Worm (Caenorhabditis elegans) whole organism, midembryonic: ENCODE results near the gene cnc-7.

Source experiments
- T22C8.4 ChIP-seq: fragments of 200-800 bp; sonication (Bioruptor generic); IDR thresholded peaks from 2 replicates; pipeline ENCODE4 v1.3.6; 2022; ENCODE audit warnings: missing genetic modification characterization, missing compliant biosample characterization
- cog-1 ChIP-seq: sonication (generic microtip); optimal IDR thresholded peaks from 2 replicates; lab custom pipeline; 2016; ENCODE audit warnings: missing genetic modification characterization, missing compliant biosample characterization
- flt-1 ChIP-seq: fragments of 200-800 bp; sonication (Bioruptor generic); IDR thresholded peaks from 2 replicates; pipeline ENCODE4 v1.3.6; 2022; ENCODE audit warnings: missing genetic modification characterization, missing compliant biosample characterization
- klf-2 ChIP-seq: fragments of 200-800 bp; sonication (Bioruptor generic); conservative IDR thresholded peaks from 2 replicates; pipeline ENCODE4 v1.3.6; 2022; ENCODE audit warnings: missing genetic modification reagents, missing genetic modification characterization, missing compliant biosample characterization
- med-1 ChIP-seq: sonication (generic microtip); optimal IDR thresholded peaks from 2 replicates; lab custom pipeline; 2017; ENCODE audit warnings: missing genetic modification characterization, mild to moderate bottlenecking, missing compliant biosample characterization, antibody characterized with exemption, missing genetic modification reagents; ENCODE audit not compliant: insufficient read depth
- ref-1 ChIP-seq: fragments of 200-800 bp; sonication (Bioruptor generic); conservative IDR thresholded peaks from 2 replicates; pipeline ENCODE4 v1.3.6; 2022; ENCODE audit warnings: missing genetic modification reagents, missing genetic modification characterization, missing compliant biosample characterization
- tab-1 ChIP-seq: fragments of 200-800 bp; sonication (Bioruptor generic); IDR thresholded peaks from 2 replicates; pipeline ENCODE4 v1.3.6; 2022; ENCODE audit warnings: missing genetic modification characterization, missing compliant biosample characterization
- ztf-23 ChIP-seq: fragments of 200-800 bp; sonication (Bioruptor generic); IDR thresholded peaks from 2 replicates; pipeline ENCODE4 v1.3.6; 2022; ENCODE audit warnings: missing genetic modification reagents, missing genetic modification characterization, missing compliant biosample characterization
- ztf-29 ChIP-seq: fragments of 200-800 bp; sonication (Bioruptor generic); IDR thresholded peaks from 2 replicates; pipeline ENCODE4 v1.3.6; 2022; ENCODE audit warnings: missing genetic modification reagents, missing genetic modification characterization, missing compliant biosample characterization

cnc-7 gene

ce11 chrV:20375236-20375635 lies 18.6 kb upstream of the cnc-7 start, which contains the start of gene ins-35:
Gene ins-35, plus strand, starts transcription at chrV:20375536.
- TF ChIP-seq T22C8.4 (no peak), ref-1 (GFP tag; lab: Robert Waterston, UW) (no peak), cog-1 (tag; lab: Kevin White, UChicago) (no peak), med-1 (GFP tag; lab: Kevin White, UChicago) (no peak), tab-1 (no peak), ztf-29 (GFP tag; lab: Robert Waterston, UW) (no peak), klf-2 (GFP tag; lab: Robert Waterston, UW) (no peak), ztf-23 (GFP tag; lab: Robert Waterston, UW) (no peak), flt-1 (no peak)

DNA sequence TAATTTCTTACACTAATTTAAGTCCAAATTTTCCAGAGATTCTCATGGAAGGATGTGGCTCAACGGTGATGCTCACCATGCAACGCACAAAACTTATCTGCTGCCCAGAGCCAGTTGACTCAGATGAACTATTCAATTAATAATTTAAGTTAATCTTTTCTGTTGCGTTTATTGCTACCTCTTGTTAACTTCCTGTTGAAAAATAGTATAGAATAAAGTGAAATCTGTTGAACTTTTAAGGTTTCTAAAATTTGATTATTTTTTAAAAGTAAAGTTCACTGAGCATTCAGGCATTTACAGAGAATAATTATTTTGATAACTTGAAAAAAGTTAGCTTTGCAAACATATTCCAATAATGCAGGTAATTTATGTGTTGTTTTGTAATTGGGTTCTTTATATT lies 17.8 kb upstream of the cnc-7 start:
- TF ChIP-seq ref-1 (GFP tag; lab: Robert Waterston, UW) (no peak), cog-1 (tag; lab: Kevin White, UChicago) (no peak)

DNA sequence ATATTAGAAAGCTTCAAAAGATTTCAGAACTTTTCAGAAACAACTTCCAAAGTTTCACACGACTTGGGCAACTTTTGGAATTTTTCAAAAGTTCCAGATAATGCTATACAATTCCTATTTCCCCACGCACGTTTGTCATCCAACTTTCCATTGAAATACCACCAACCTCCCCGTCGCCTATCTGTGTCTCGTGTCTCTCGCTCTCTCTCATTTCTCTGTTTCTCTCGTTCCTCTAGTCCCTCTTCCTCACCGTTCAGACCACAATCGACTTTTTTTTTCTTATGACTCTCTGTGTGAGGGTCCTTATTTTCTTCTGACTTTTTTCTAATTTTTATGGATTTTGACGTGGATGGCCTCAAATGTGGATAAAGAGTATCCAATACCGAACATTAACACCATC lies 13.6 kb upstream of the cnc-7 start, which contains the start of gene K02E2.6:
K02E2.6 (plus strand) TSS at position 242 of the 400 bp plus-strand sequence.
- TF ChIP-seq T22C8.4 (no peak), klf-2 (GFP tag; lab: Robert Waterston, UW) (no peak), ref-1 (GFP tag; lab: Robert Waterston, UW) (no peak), cog-1 (tag; lab: Kevin White, UChicago) (no peak), ztf-29 (GFP tag; lab: Robert Waterston, UW) (no peak), tab-1 (no peak), ztf-23 (GFP tag; lab: Robert Waterston, UW) (no peak), med-1 (GFP tag; lab: Kevin White, UChicago) (no peak), flt-1 (no peak)

DNA sequence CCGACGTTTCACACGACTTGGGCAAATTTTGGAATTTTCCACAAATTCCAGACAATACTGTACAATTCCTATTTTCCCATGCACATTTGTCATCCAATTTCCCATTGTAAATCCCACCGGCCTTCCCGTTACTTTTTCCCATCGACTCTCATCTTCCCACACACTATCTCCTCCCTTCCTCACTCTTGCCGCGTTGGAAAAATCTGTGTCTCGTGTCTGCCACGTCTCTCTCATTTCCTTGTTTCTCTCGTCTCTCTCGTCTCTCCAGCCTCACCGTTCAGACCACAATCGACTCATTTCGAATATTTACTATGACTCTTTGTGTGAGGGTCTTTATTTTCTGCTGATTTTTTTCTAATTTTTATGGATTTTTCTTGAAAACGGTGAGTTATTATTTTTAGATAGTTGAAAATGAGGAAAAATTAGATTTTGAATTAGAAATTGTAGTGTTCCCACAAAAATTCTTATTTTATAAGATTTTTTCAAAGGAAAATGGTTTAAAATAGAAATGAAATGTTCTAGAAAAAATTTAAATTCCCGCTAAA lies 10.7 kb upstream of the cnc-7 start, which contains the start of gene K02E2.11:
K02E2.11 (plus strand) TSS at position 251 of the 545 bp plus-strand sequence.
- no peak for TF ChIP-seq ztf-23 (GFP tag; lab: Robert Waterston, UW)
- no peak for TF ChIP-seq ref-1 (GFP tag; lab: Robert Waterston, UW)
- no peak for TF ChIP-seq ztf-29 (GFP tag; lab: Robert Waterston, UW)
- no peak for TF ChIP-seq flt-1
- no peak for TF ChIP-seq klf-2 (GFP tag; lab: Robert Waterston, UW)
- TF ChIP-seq med-1 (GFP tag; lab: Kevin White, UChicago) = no peak
- no peak for TF ChIP-seq cog-1 (tag; lab: Kevin White, UChicago)
- no peak for TF ChIP-seq tab-1
- no peak for TF ChIP-seq T22C8.4

DNA sequence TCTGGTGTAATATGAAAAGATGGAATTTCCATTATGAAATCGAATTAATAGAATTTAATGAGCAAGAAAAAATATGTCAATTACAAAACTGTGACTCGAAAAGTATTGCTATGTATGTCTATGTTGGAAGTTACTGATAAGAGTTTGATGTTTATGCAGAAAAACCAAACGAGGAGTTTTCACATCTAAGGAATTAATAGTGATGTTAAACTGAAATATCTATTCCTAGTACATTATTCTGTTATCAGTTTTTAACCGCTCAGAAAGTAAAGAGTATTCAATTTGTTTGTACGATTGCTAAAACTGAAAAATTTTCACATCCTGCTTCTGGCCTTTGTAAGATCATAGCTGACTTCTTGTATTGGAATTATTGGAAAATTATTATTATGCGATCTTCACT lies 6.9 kb upstream of the cnc-7 start, which contains the start of gene K02E2.7:
K02E2.7 (minus strand) TSS at position 101 of the 400 bp plus-strand sequence.
- TF ChIP-seq klf-2 (GFP tag; lab: Robert Waterston, UW) (no peak), tab-1 (no peak), med-1 (GFP tag; lab: Kevin White, UChicago) (no peak), ztf-29 (GFP tag; lab: Robert Waterston, UW) (no peak), T22C8.4 (no peak), flt-1 (no peak), ztf-23 (GFP tag; lab: Robert Waterston, UW) (no peak), ref-1 (GFP tag; lab: Robert Waterston, UW) (no peak), cog-1 (tag; lab: Kevin White, UChicago) (no peak)

ce11 chrV:20387415-20387814 lies 6.5 kb upstream of the cnc-7 start, which contains the start of gene F53H2.1:
Gene F53H2.1, plus strand, starts transcription at chrV:20387715.
- no peak for TF ChIP-seq ztf-29 (GFP tag; lab: Robert Waterston, UW)
- TF ChIP-seq med-1 (GFP tag; lab: Kevin White, UChicago) = no peak
- no peak for TF ChIP-seq T22C8.4
- TF ChIP-seq flt-1 = no peak
- TF ChIP-seq cog-1 (tag; lab: Kevin White, UChicago) = no peak
- TF ChIP-seq ztf-23 (GFP tag; lab: Robert Waterston, UW) = no peak
- TF ChIP-seq tab-1 = no peak
- no peak for TF ChIP-seq ref-1 (GFP tag; lab: Robert Waterston, UW)
- no peak for TF ChIP-seq klf-2 (GFP tag; lab: Robert Waterston, UW)

DNA sequence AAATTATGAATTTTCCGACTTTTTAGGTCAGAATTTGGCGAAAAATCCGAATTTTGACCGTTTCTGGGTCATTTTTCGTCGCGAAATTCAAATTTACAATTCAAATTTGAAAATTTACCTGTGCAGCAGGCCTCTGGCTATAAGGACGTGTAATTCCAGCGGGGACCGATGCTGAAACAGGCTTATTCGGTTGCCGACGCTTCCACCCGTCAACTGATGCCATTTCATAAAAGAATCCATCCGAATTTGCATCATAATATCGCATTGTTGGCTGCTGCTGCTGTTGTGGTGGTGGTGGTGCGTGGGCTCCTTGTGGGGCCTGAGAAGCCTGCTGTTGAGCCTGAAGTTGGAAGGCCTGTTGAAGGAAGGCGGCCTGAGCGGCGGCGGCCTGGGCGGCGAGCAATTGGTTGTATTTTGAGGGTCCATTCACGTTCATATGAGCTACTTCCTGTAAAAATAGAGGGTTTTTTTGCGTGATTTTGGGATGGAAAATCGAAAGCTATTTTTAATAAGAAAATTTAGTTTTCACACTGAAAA lies 5.7 kb downstream of the cnc-7 start:
- TF ChIP-seq klf-2 (GFP tag; lab: Robert Waterston, UW) (no peak), T22C8.4 (no peak), flt-1 (no peak), ztf-29 (GFP tag; lab: Robert Waterston, UW) (no peak), ref-1 (GFP tag; lab: Robert Waterston, UW) (no peak), cog-1 (tag; lab: Kevin White, UChicago) (no peak), ztf-23 (GFP tag; lab: Robert Waterston, UW) (no peak), med-1 (GFP tag; lab: Kevin White, UChicago) (no peak), tab-1 (no peak)

DNA sequence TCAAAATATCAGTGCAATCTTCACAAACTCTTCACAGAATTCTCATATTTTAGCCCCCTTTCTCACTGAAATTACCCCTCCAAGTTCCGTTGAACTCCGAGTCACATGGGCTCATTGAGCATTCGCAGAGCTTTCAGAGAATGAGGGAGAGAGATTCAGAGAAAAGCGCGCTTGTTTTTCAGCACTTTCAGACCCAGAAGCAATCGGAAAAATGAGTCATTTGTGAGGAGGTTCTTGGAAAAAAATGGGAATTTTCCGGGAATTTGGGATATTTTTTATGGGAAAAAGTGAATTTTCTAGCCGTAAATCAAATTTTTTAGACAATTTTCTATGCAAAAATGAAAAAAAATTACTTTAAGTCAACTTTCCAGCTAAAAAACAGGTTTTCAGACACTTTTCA lies 9.0 kb downstream of the cnc-7 start:
- TF ChIP-seq ztf-23 (GFP tag; lab: Robert Waterston, UW) = no peak

DNA sequence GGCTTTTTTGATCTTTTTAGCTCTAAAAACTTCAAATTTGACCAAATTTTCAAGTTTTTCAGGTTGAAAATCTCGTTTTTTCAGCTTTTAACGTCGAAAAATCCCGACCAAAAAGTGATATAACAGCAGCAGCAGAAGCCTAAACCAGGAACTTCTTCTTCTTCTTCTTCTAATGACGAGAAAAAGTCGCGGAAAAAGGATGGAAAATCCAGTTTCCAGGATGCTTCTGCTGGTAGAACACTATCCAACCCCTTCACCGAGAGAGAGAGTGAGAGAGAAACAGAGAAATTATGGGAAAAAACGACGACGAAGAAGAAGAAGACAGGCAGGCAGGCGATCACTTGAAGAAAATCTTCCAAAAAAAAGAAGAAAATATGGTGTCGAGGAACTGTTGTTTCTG lies 12.9 kb downstream of the cnc-7 start:
- TF ChIP-seq med-1 (GFP tag; lab: Kevin White, UChicago) (no peak), ref-1 (GFP tag; lab: Robert Waterston, UW) (no peak), klf-2 (GFP tag; lab: Robert Waterston, UW) (no peak), cog-1 (tag; lab: Kevin White, UChicago) (no peak), tab-1 (no peak), ztf-29 (GFP tag; lab: Robert Waterston, UW) (no peak), ztf-23 (GFP tag; lab: Robert Waterston, UW) (no peak), T22C8.4 (no peak), flt-1 (no peak)

ce11 chrV:20409016-20409415 lies 15.1 kb downstream of the cnc-7 start:
- TF ChIP-seq ref-1 (GFP tag; lab: Robert Waterston, UW) = no peak
- no peak for TF ChIP-seq tab-1
- no peak for TF ChIP-seq T22C8.4
- TF ChIP-seq ztf-29 (GFP tag; lab: Robert Waterston, UW) = no peak
- no peak for TF ChIP-seq flt-1
